Worm (Caenorhabditis elegans): ENCODE data around the gene F57B9.3.

DNA sequence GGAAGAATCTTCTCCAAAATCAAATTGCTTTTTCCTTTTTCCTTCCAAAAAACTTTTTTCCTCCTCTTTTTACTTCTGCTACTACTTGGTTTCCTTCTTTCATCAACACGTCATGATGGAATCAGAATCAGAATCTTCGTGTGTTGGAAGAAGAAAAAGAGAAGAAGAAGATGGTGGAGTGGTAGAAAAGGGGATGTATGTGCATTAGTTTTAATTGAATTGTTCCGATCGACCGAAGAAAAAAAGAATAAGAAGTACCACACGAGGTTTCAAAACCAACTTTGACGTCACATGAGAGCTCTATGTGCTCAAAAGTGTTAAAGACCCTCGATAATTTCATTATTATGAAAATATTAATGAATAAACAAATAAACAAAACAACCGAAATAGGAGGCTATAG, 24.8 kb upstream of the F57B9.3 start:
- TF ChIP-seq ama-1 (optimal IDR thresholded peaks at IDR 0.05) (no peak), hnd-1 (tag; optimal IDR thresholded peaks at IDR 0.05) (no peak), flt-1 (GFP tag; IDR thresholded peaks at IDR 0.05) (no peak), hmbx-1 (tag; optimal IDR thresholded peaks at IDR 0.05) (no peak), tbx-11 (GFP tag; IDR thresholded peaks at IDR 0.05) (no peak), tbx-37 (GFP tag; conservative IDR thresholded peaks at IDR 0.05) (no peak), F13C5.2 (tag; optimal IDR thresholded peaks at IDR 0.05) (no peak), ceh-36 (tag; optimal IDR thresholded peaks at IDR 0.05) (no peak), ets-7 (tag; optimal IDR thresholded peaks at IDR 0.05) (no peak), hmg-4 (GFP tag; optimal IDR thresholded peaks at IDR 0.05) (no peak), ceh-13 (GFP tag; optimal IDR thresholded peaks at IDR 0.05) (no peak)
